Worm (Caenorhabditis elegans) whole organism, midembryonic: ENCODE data around the gene C08F11.12.

Source experiments
- klf-2 ChIP-seq: fragments of 200-800 bp; sonication (Bioruptor generic); conservative IDR thresholded peaks from 2 replicates; pipeline ENCODE4 v1.3.6; 2022; ENCODE audit warnings: missing genetic modification reagents, missing genetic modification characterization, missing compliant biosample characterization
- tab-1 ChIP-seq: fragments of 200-800 bp; sonication (Bioruptor generic); IDR thresholded peaks from 2 replicates; pipeline ENCODE4 v1.3.6; 2022; ENCODE audit warnings: missing genetic modification characterization, missing compliant biosample characterization
- ztf-23 ChIP-seq: fragments of 200-800 bp; sonication (Bioruptor generic); IDR thresholded peaks from 2 replicates; pipeline ENCODE4 v1.3.6; 2022; ENCODE audit warnings: missing genetic modification reagents, missing genetic modification characterization, missing compliant biosample characterization
- ztf-29 ChIP-seq: fragments of 200-800 bp; sonication (Bioruptor generic); IDR thresholded peaks from 2 replicates; pipeline ENCODE4 v1.3.6; 2022; ENCODE audit warnings: missing genetic modification reagents, missing genetic modification characterization, missing compliant biosample characterization

- TF ChIP-seq ztf-29 (GFP tag; lab: Robert Waterston, UW) (no peak), tab-1 (GFP tag; lab: Robert Waterston, UW) (no peak), klf-2 (GFP tag; lab: Robert Waterston, UW) (no peak), ztf-23 (GFP tag; lab: Robert Waterston, UW) (no peak)
Observed at ce11 chrIV:13632613-13633012, 18.7 kb downstream of the C08F11.12 start.
